Worm (Caenorhabditis elegans): ENCODE measurements around the gene pitr-3.
"Not testable (repeated sequence)": the region's sequence is repeated elsewhere in the genome, so short reads cannot be mapped to it uniquely, and the experiment has no call there.

Gene pitr-3

DNA sequence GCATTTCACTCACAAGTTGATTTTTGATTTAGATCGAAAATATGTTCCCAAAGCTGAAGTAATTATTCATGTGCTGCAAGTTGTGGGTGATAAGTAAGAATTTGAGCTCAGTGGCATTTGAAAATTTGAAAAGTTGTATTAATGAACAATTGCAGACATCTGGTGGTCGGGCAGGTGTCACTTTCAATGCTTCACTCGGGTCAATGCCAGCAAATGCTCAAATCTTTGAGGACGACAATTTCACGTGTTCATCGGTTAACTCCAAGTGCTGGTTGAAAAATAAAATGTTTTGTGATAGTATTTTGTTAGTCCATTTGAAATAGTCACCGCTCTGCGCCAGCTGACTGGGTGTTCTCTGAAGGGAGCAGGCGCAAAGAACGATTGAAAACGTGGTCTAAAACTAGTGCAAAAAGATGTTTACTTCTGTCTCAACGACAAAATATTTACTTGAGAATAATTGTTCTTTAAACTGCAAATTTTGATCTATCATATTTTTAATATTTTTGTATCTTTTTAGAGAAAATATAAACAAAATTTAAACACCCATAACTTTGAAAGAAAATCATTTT lies 47.1 kb downstream of the pitr-3 start (continued):
- no peak for TF ChIP-seq pha-4 (GFP tag; IDR thresholded peaks at IDR 0.05)
- TF ChIP-seq pha-4 (tag; optimal IDR thresholded peaks at IDR 0.05), result peak; percentile 52
- TF ChIP-seq ZK337.2 (GFP tag; IDR thresholded peaks at IDR 0.05), result no peak
- no peak for TF ChIP-seq ces-1 (GFP tag; optimal IDR thresholded peaks at IDR 0.05)
- TF ChIP-seq ztf-11 (tag; optimal IDR thresholded peaks at IDR 0.05), result no peak
- TF ChIP-seq cey-2 (tag; optimal IDR thresholded peaks at IDR 0.05; ENCODE audit: borderline replicate concordance, insufficient read depth), result no peak
- no peak for TF ChIP-seq spr-1 (tag; optimal IDR thresholded peaks at IDR 0.05)
- TF ChIP-seq ceh-44 (GFP tag; IDR thresholded peaks at IDR 0.05), result no peak
- no peak for TF ChIP-seq fkh-10 (GFP tag; optimal IDR thresholded peaks at IDR 0.05)
- TF ChIP-seq lin-1 (GFP tag; IDR thresholded peaks at IDR 0.05), result peak; percentile 52; the same call in 1 of the 2 replicates
- no peak for TF ChIP-seq F44E2.7 (GFP tag; IDR thresholded peaks at IDR 0.05)
- TF ChIP-seq hif-1 (tag; optimal IDR thresholded peaks at IDR 0.05), result peak in 1 of 2 experiments; percentile 39
- TF ChIP-seq php-3 (GFP tag; IDR thresholded peaks at IDR 0.05), result no peak
- no peak for TF ChIP-seq nhr-6 (tag; optimal IDR thresholded peaks at IDR 0.05)
- no peak for TF ChIP-seq R02D3.7 (tag; optimal IDR thresholded peaks at IDR 0.05)
- TF ChIP-seq rbr-2 (tag; optimal IDR thresholded peaks at IDR 0.05), result no peak
- TF ChIP-seq nhr-48 (tag; optimal IDR thresholded peaks at IDR 0.05), result peak; percentile 58
- TF ChIP-seq mxl-2 (GFP tag; conservative IDR thresholded peaks at IDR 0.05), result peak; percentile 54; the same call in 1 of the 2 replicates
- TF ChIP-seq dmd-6 (GFP tag; IDR thresholded peaks at IDR 0.05), result peak; percentile 79
- TF ChIP-seq saeg-2 (GFP tag; IDR thresholded peaks at IDR 0.05), result no peak
- no peak for TF ChIP-seq nhr-25 (tag; optimal IDR thresholded peaks at IDR 0.05; ENCODE audit: borderline replicate concordance, insufficient read depth)
- no peak for TF ChIP-seq pqm-1 (tag; optimal IDR thresholded peaks at IDR 0.05)
- no peak for TF ChIP-seq vab-7 (GFP tag; IDR thresholded peaks at IDR 0.05)
- TF ChIP-seq fos-1 (tag; optimal IDR thresholded peaks at IDR 0.05), result no peak
- TF ChIP-seq hlh-30 (tag; optimal IDR thresholded peaks at IDR 0.05; ENCODE audit: insufficient read depth), result peak; percentile 92
- TF ChIP-seq T20F7.1 (GFP tag; optimal IDR thresholded peaks at IDR 0.05), result no peak
- no peak for TF ChIP-seq lim-7 (GFP tag; IDR thresholded peaks at IDR 0.05)
- no peak for TF ChIP-seq ama-1 (optimal IDR thresholded peaks at IDR 0.05)

DNA sequence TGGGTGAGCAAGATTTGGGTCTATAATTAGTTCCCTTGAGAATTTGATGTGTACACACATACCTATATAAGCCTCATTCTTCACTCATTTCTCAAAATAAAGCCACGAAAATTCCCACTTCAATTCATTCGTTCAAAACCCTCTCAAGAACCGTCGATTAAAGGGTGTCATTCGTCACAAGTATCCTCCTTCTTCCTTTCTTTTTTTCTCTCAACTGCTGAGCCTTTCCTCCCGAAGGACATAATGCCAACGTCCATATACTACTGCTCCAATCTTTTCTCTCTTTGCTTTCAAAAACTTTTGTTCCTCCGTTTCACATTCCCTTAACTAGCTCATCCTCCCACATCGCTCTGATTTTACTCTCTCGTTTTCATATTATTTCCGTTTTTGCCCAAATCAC lies 49.0 kb downstream of the pitr-3 start, which contains the start of gene T27E4.1:
TSS of gene T27E4.1 (plus strand) at position 137 of the 400 bp plus-strand sequence.
- TF ChIP-seq mep-1 (tag; optimal IDR thresholded peaks at IDR 0.05), result peak; percentile 12
- peak; percentile 30 for TF ChIP-seq fkh-10 (GFP tag; optimal IDR thresholded peaks at IDR 0.05)
- peak; percentile 31 for TF ChIP-seq hlh-30 (tag; optimal IDR thresholded peaks at IDR 0.05; ENCODE audit: insufficient read depth)
- no peak for TF ChIP-seq zip-2 (tag; optimal IDR thresholded peaks at IDR 0.05)
- TF ChIP-seq ceh-20 (GFP tag; IDR thresholded peaks at IDR 0.05), result 0 out of 2 replicates have a peak, but pooled peaks have one; percentile 21

DNA sequence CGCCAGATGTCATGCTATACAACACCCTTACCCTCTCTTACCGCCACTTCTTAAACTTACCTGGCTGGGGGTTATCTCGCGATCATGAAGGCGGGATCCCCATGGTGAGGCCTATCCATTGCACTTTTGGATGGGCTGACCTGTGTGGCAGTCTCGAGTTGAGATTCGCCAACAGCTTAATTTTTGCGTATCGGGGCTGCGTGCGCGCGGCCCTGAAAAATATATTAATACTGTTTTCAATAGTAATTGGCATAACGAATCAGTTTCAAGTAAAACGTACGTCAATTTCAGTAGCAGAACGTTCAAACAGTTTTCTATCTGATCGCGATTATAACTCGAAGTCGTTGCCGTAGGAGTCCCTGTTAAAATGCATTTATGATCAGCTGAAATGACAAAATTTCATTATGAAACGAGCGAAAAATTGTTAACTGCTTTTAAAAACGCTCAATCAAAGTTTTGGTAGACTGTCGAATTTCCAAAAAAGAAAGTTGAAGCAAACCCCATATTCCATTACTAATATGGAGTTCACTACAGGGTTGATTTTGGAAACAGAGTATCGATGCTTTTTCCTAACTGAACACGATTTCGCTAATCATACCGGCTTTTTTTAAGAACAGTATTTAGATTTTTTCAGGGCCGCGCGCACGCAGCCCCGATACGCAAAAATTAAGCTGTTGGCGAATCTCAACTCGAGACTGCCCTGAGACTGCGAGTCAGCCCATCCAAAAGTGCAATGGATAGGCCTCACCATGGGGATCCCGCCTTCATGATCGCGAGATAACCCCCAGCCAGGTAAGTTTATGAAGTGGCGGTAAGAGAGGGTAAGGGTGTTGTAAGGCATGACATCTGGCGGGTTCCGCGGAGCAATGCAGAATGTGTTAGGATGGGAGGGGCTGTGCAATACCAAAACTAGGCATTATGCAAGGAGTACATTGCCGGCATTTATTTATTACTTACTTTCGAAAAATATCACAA lies 50.1 kb downstream of the pitr-3 start:
- TF ChIP-seq unc-62 (GFP tag; optimal IDR thresholded peaks at IDR 0.05 in 1 of 2) (peak in 1 of 2 experiments; percentile 49), ctbp-1 (GFP tag; IDR thresholded peaks at IDR 0.05) (peak; percentile 31; the same call in 1 of the 2 replicates), zfp-3 (GFP tag; conservative IDR thresholded peaks at IDR 0.05) (peak; percentile 82), set-16 (GFP tag; IDR thresholded peaks at IDR 0.05) (peak; percentile 30), mdt-29 (GFP tag; IDR thresholded peaks at IDR 0.05) (peak; percentile 11; the same call in 1 of the 2 replicates), mes-2 (tag; optimal IDR thresholded peaks at IDR 0.05; ENCODE audit: poor library complexity, severe bottlenecking) (peak; percentile 15), daf-19 (GFP tag; conservative IDR thresholded peaks at IDR 0.05) (0 out of 2 replicates have a peak, but pooled peaks have one; percentile 51), egl-43 (GFP tag; IDR thresholded peaks at IDR 0.05) (peak; percentile 64; the same call in 1 of the 2 replicates), tra-1 (GFP tag; IDR thresholded peaks at IDR 0.05) (0 out of 2 replicates have a peak, but pooled peaks have one; percentile 11), ceh-44 (GFP tag; IDR thresholded peaks at IDR 0.05) (0 out of 2 replicates have a peak, but pooled peaks have one; percentile 4), lin-38 (GFP tag; IDR thresholded peaks at IDR 0.05) (0 out of 2 replicates have a peak, but pooled peaks have one; percentile 16), lim-7 (GFP tag; IDR thresholded peaks at IDR 0.05) (peak; percentile 33; the same call in 1 of the 2 replicates), snpc-1.2 (GFP tag; IDR thresholded peaks at IDR 0.05) (peak; percentile 66)
- TF ChIP-seq unc-62 (tag; optimal IDR thresholded peaks at IDR 0.05), result not testable (repeated sequence)
